Worm (Caenorhabditis elegans): ENCODE data around the gene H13N06.2.

- TF ChIP-seq T26A8.4 (GFP tag; IDR thresholded peaks at IDR 0.05) (no peak), ama-1 (optimal IDR thresholded peaks at IDR 0.05) (no peak), daf-16 (GFP tag; optimal IDR thresholded peaks at IDR 0.05) (no peak), daf-16 (tag; optimal IDR thresholded peaks at IDR 0.05) (no peak), Y105C5A.15 (GFP tag; IDR thresholded peaks at IDR 0.05) (no peak), ceh-82 (tag; optimal IDR thresholded peaks at IDR 0.05) (no peak), lin-1 (GFP tag; IDR thresholded peaks at IDR 0.05) (no peak)
Measured at ce11 chrX:15533260-15533659, 45.4 kb downstream of the H13N06.2 start.

Measured in whole organism, L4 larva.